Worm (Caenorhabditis elegans) whole organism, young adult: ENCODE data around the gene cid-1.

Experiments used
- C06A6.2 ChIP-seq: fragments of 200-800 bp; sonication (Bioruptor generic); conservative IDR thresholded peaks from 2 replicates; pipeline ENCODE4 v1.3.6; 2022; ENCODE audit warnings: missing genetic modification characterization, missing compliant biosample characterization
- F23B12.7 ChIP-seq: sonication (generic microtip); optimal IDR thresholded peaks from 2 replicates; lab custom pipeline; 2017; ENCODE audit warnings: missing genetic modification characterization, mild to moderate bottlenecking, missing compliant biosample characterization, antibody characterized with exemption, moderate library complexity; ENCODE audit not compliant: insufficient read depth
- F37B4.10 ChIP-seq: fragments of 200-800 bp; sonication (Bioruptor generic); IDR thresholded peaks from 2 replicates; pipeline ENCODE4 v1.3.6; 2022; ENCODE audit warnings: missing genetic modification characterization, missing compliant biosample characterization
- F55B11.4 ChIP-seq: sonication (generic microtip); optimal IDR thresholded peaks from 2 replicates; lab custom pipeline; 2016; ENCODE audit warnings: missing compliant biosample characterization, missing genetic modification characterization, borderline replicate concordance; ENCODE audit not compliant: insufficient read depth
- T07F8.4 ChIP-seq: sonication (generic microtip); optimal IDR thresholded peaks from 2 replicates; lab custom pipeline; 2016; ENCODE audit warnings: mild to moderate bottlenecking, missing genetic modification characterization, moderate library complexity, missing compliant biosample characterization
- Y53G8AR.9 ChIP-seq: fragments of 200-800 bp; sonication (Bioruptor generic); conservative IDR thresholded peaks from 2 replicates; pipeline ENCODE4 v1.3.6; 2022; ENCODE audit warnings: missing genetic modification reagents, missing genetic modification characterization, missing compliant biosample characterization
- ZK185.1 ChIP-seq: sonication (generic microtip); optimal IDR thresholded peaks from 2 replicates; lab custom pipeline; 2016; ENCODE audit warnings: mild to moderate bottlenecking, missing genetic modification characterization, missing compliant biosample characterization; ENCODE audit not compliant: poor library complexity, severe bottlenecking
- akir-1 ChIP-seq: fragments of 200-800 bp; sonication (Bioruptor generic); optimal IDR thresholded peaks from 2 replicates; lab custom pipeline; 2018; ENCODE audit warnings: mild to moderate bottlenecking, missing genetic modification characterization, moderate library complexity, missing compliant biosample characterization
- bed-1 ChIP-seq: fragments of 200-800 bp; sonication (Bioruptor generic); IDR thresholded peaks from 2 replicates; pipeline ENCODE4 v1.3.6; 2022; ENCODE audit warnings: missing genetic modification reagents, missing genetic modification characterization, missing compliant biosample characterization
- cebp-1 ChIP-seq, 2 experiments: fragments of 200-800 bp in 1 of 2; sonication (Bioruptor generic) in 1 of 2; sonication (generic microtip) in 1 of 2; IDR thresholded peaks in 1 of 2; optimal IDR thresholded peaks in 1 of 2; 2 replicates each; pipeline versions ENCODE4 v1.3.6 to Lab custom; 2017 to 2022; ENCODE audit warnings: missing compliant biosample characterization in 2 of 2, missing genetic modification characterization in 2 of 2, mild to moderate bottlenecking in 1 of 2, missing genetic modification reagents in 1 of 2, moderate library complexity in 1 of 2
- cebp-2 ChIP-seq: fragments of 200-800 bp; sonication (Bioruptor generic); IDR thresholded peaks from 2 replicates; pipeline ENCODE4 v1.3.6; 2022; ENCODE audit warnings: missing genetic modification characterization, missing compliant biosample characterization
- ceh-27 ChIP-seq: fragments of 200-800 bp; sonication (Bioruptor generic); optimal IDR thresholded peaks from 2 replicates; lab custom pipeline; 2018; ENCODE audit warnings: mild to moderate bottlenecking, missing genetic modification characterization, moderate library complexity, missing compliant biosample characterization
- ceh-58 ChIP-seq: fragments of 200-800 bp; sonication (Bioruptor generic); IDR thresholded peaks from 2 replicates; pipeline ENCODE4 v1.3.6; 2022; ENCODE audit warnings: missing genetic modification characterization, missing compliant biosample characterization
- ceh-79 ChIP-seq: sonication (generic microtip); optimal IDR thresholded peaks from 2 replicates; lab custom pipeline; 2017; ENCODE audit warnings: mild to moderate bottlenecking, missing genetic modification characterization, missing compliant biosample characterization
- die-1 ChIP-seq: sonication (generic microtip); optimal IDR thresholded peaks from 2 replicates; lab custom pipeline; 2016; ENCODE audit warnings: missing genotype, mild to moderate bottlenecking, missing genetic modification characterization, missing compliant biosample characterization
- dox-1 ChIP-seq: fragments of 200-800 bp; sonication (Bioruptor generic); IDR thresholded peaks from 2 replicates; pipeline ENCODE4 v1.3.6; 2022; ENCODE audit warnings: missing genetic modification reagents, missing genetic modification characterization, missing compliant biosample characterization
- dpff-1 ChIP-seq: sonication (generic microtip); optimal IDR thresholded peaks from 2 replicates; lab custom pipeline; 2017; ENCODE audit warnings: mild to moderate bottlenecking, missing genetic modification characterization, missing compliant biosample characterization
- let-526 ChIP-seq: fragments of 200-800 bp; sonication (Bioruptor generic); IDR thresholded peaks from 2 replicates; pipeline ENCODE4 v1.3.6; 2022; ENCODE audit warnings: missing genetic modification reagents, missing genetic modification characterization, missing compliant biosample characterization
- lin-26 ChIP-seq: fragments of 200-800 bp; sonication (Bioruptor generic); IDR thresholded peaks from 2 replicates; pipeline ENCODE4 v1.3.6; 2022; ENCODE audit warnings: missing genetic modification reagents, missing genetic modification characterization, missing compliant biosample characterization
- lsy-27 ChIP-seq: sonication (generic microtip); optimal IDR thresholded peaks from 2 replicates; lab custom pipeline; 2017; ENCODE audit warnings: missing genetic modification characterization, mild to moderate bottlenecking, missing compliant biosample characterization, antibody characterized with exemption, missing genotype, borderline replicate concordance; ENCODE audit not compliant: insufficient read depth
- madf-3 ChIP-seq: fragments of 200-800 bp; sonication (Bioruptor generic); IDR thresholded peaks from 2 replicates; pipeline ENCODE4 v1.3.6; 2022; ENCODE audit warnings: missing genetic modification reagents, missing genetic modification characterization, missing compliant biosample characterization
- madf-8 ChIP-seq: fragments of 200-800 bp; sonication (Bioruptor generic); conservative IDR thresholded peaks from 2 replicates; pipeline ENCODE4 v1.3.6; 2022; ENCODE audit warnings: missing genetic modification reagents, missing genetic modification characterization, missing compliant biosample characterization
- mes-4 ChIP-seq: sonication (generic microtip); optimal IDR thresholded peaks from 2 replicates; lab custom pipeline; 2016; ENCODE audit warnings: missing genotype, missing genetic modification characterization, missing compliant biosample characterization
- nfya-2 ChIP-seq: fragments of 200-800 bp; sonication (Bioruptor generic); IDR thresholded peaks from 2 replicates; pipeline ENCODE4 v1.3.6; 2022; ENCODE audit warnings: missing genetic modification reagents, missing genetic modification characterization, missing compliant biosample characterization
- nhr-120 ChIP-seq: fragments of 200-800 bp; sonication (Bioruptor generic); IDR thresholded peaks from 2 replicates; pipeline ENCODE4 v1.3.6; 2022; ENCODE audit warnings: missing genetic modification characterization, missing compliant biosample characterization
- nhr-179 ChIP-seq: sonication (generic microtip); optimal IDR thresholded peaks from 2 replicates; lab custom pipeline; 2016; ENCODE audit warnings: mild to moderate bottlenecking, missing genetic modification characterization, missing compliant biosample characterization
- pbrm-1 ChIP-seq: fragments of 200-800 bp; sonication (Bioruptor generic); IDR thresholded peaks from 2 replicates; pipeline ENCODE4 v1.3.6; 2022; ENCODE audit warnings: missing genetic modification reagents, missing genetic modification characterization, missing compliant biosample characterization
- rcor-1 ChIP-seq: fragments of 200-800 bp; sonication (Bioruptor generic); IDR thresholded peaks from 2 replicates; pipeline ENCODE4 v1.3.6; 2022; ENCODE audit warnings: missing genetic modification reagents, missing genetic modification characterization, missing compliant biosample characterization
- rpc-1 ChIP-seq, 2 experiments: fragments of 150-350 bp in 1 of 2; sonication (generic microtip) in 1 of 2; optimal IDR thresholded peaks; 2 replicates each; lab custom pipeline; 2014 to 2018; ENCODE audit warnings: missing biosample characterization in 1 of 2, missing genetic modification characterization in 1 of 2, missing genetic modification reagents in 1 of 2, missing genotype in 1 of 2
- sea-2 ChIP-seq: fragments of 200-800 bp; sonication (Bioruptor generic); IDR thresholded peaks from 2 replicates; pipeline ENCODE4 v1.3.6; 2022; ENCODE audit warnings: missing genetic modification characterization, missing compliant biosample characterization
- snpc-3.4 ChIP-seq: sonication (generic microtip); optimal IDR thresholded peaks from 2 replicates; lab custom pipeline; 2017; ENCODE audit warnings: missing genetic modification characterization, mild to moderate bottlenecking, missing compliant biosample characterization, antibody characterized with exemption, moderate library complexity, missing genotype, missing genetic modification reagents
- sptf-2 ChIP-seq: fragments of 200-800 bp; sonication (Bioruptor generic); optimal IDR thresholded peaks from 2 replicates; lab custom pipeline; 2018; ENCODE audit warnings: mild to moderate bottlenecking, missing genetic modification characterization, missing compliant biosample characterization
- tbp1 ChIP-seq: fragments of 200-800 bp; sonication (Bioruptor generic); optimal IDR thresholded peaks from 2 replicates; lab custom pipeline; 2018; ENCODE audit warnings: mild to moderate bottlenecking, missing genetic modification characterization, missing compliant biosample characterization
- tbx-9 ChIP-seq: sonication (generic microtip); optimal IDR thresholded peaks from 2 replicates; lab custom pipeline; 2016; ENCODE audit warnings: borderline replicate concordance, missing genetic modification characterization, inconsistent platforms, missing compliant biosample characterization
- unc-130 ChIP-seq: sonication (generic microtip); optimal IDR thresholded peaks from 2 replicates; lab custom pipeline; 2016; ENCODE audit warnings: missing genetic modification reagents, missing genetic modification characterization, missing compliant biosample characterization
- unc-62 ChIP-seq: fragments of 150-350 bp; optimal IDR thresholded peaks from 2 replicates; lab custom pipeline; 2014; ENCODE audit warnings: missing biosample characterization, missing genetic modification reagents, missing genetic modification characterization
- zim-3 ChIP-seq: sonication (generic microtip); optimal IDR thresholded peaks from 2 replicates; lab custom pipeline; 2017; ENCODE audit warnings: mild to moderate bottlenecking, missing genetic modification characterization, moderate library complexity, missing compliant biosample characterization
- ztf-25 ChIP-seq: fragments of 200-800 bp; sonication (Bioruptor generic); IDR thresholded peaks from 2 replicates; pipeline ENCODE4 v1.3.6; 2022; ENCODE audit warnings: missing genetic modification reagents, missing genetic modification characterization, missing compliant biosample characterization

Gene cid-1

ce11 chrIII:5227831-5228467, 54.2 kb downstream of the cid-1 start, which contains the start of the genes C34E10.12, C34E10.10 and atp-2 (continued):
- TF ChIP-seq snpc-3.4 (tag; lab: Kevin White, UChicago) (peak; percentile 62), rcor-1 (GFP tag; lab: Robert Waterston, UW) (peak; percentile 39; the same call in 1 of the 2 replicates), unc-130 (GFP tag; lab: Kevin White, UChicago) (peak; percentile 23), C06A6.2 (GFP tag; lab: Robert Waterston, UW) (peak; percentile 46; the same call in 1 of the 2 replicates), sptf-2 (GFP tag; lab: Kevin White, UChicago) (no peak), cebp-2 (GFP tag; lab: Robert Waterston, UW) (no peak)

- TF ChIP-seq nfya-2 (GFP tag; lab: Robert Waterston, UW) (no peak), nhr-120 (no peak), mes-4 (no peak), lin-26 (GFP tag; lab: Robert Waterston, UW) (no peak), bed-1 (GFP tag; lab: Robert Waterston, UW) (no peak), nhr-179 (tag; lab: Kevin White, UChicago) (no peak), dpff-1 (tag; lab: Kevin White, UChicago) (no peak), T07F8.4 (no peak)
- TF ChIP-seq, all 124 proteins: peak for 0
These were observed 55.1 kb downstream of the cid-1 start for ce11 chrIII:5228839-5229238.

- TF ChIP-seq cebp-1 (GFP tag; IDR thresholded peaks at IDR 0.05; lab: Robert Waterston, UW) (no peak), cebp-1 (tag; optimal IDR thresholded peaks at IDR 0.05; lab: Kevin White, UChicago) (no peak), let-526 (no peak), madf-8 (GFP tag; lab: Robert Waterston, UW) (no peak), tbx-9 (no peak), akir-1 (GFP tag; lab: Kevin White, UChicago) (no peak), ZK185.1 (tag; lab: Kevin White, UChicago) (peak; percentile 4), snpc-3.4 (tag; lab: Kevin White, UChicago) (no peak), F23B12.7 (tag; lab: Kevin White, UChicago) (no peak), mes-4 (no peak), tbp1 (GFP tag; lab: Kevin White, UChicago) (no peak), rcor-1 (GFP tag; lab: Robert Waterston, UW) (no peak), cebp-2 (GFP tag; lab: Robert Waterston, UW) (no peak), rpc-1 (optimal IDR thresholded peaks at IDR 0.05; lab: Kevin White, UChicago) (no peak), rpc-1 (tag; optimal IDR thresholded peaks at IDR 0.05; lab: Kevin White, UChicago) (no peak), pbrm-1 (GFP tag; lab: Robert Waterston, UW) (no peak), zim-3 (no peak), ztf-25 (GFP tag; lab: Robert Waterston, UW) (no peak), F55B11.4 (tag; lab: Kevin White, UChicago) (no peak), F37B4.10 (GFP tag; lab: Robert Waterston, UW) (0 out of 2 replicates have a peak, but pooled peaks have one; percentile 27), Y53G8AR.9 (GFP tag; lab: Robert Waterston, UW) (peak; percentile 34; the same call in 1 of the 2 replicates), ceh-58 (GFP tag; lab: Robert Waterston, UW) (0 out of 2 replicates have a peak, but pooled peaks have one; percentile 60), unc-62 (GFP tag; lab: Kevin White, UChicago) (no peak), sea-2 (no peak), dox-1 (GFP tag; lab: Robert Waterston, UW) (no peak; the same call in 1 of the 2 replicates), madf-3 (GFP tag; lab: Robert Waterston, UW) (0 out of 2 replicates have a peak, but pooled peaks have one; percentile 28), ceh-79 (tag; lab: Kevin White, UChicago) (no peak), die-1 (tag; lab: Kevin White, UChicago) (no peak), C06A6.2 (GFP tag; lab: Robert Waterston, UW) (no peak), lsy-27 (tag; lab: Kevin White, UChicago) (no peak), ceh-27 (GFP tag; lab: Kevin White, UChicago) (no peak)
- TF ChIP-seq, all 124 proteins: peak for 5
These were observed 56.0 kb downstream of the cid-1 start for ce11 chrIII:5229511-5230250.
